Worm (Caenorhabditis elegans) whole organism, midembryonic: ENCODE measurements around the gene rabr-3.

Source experiments
- T22C8.4 ChIP-seq: fragments of 200-800 bp; sonication (Bioruptor generic); IDR thresholded peaks from 2 replicates; pipeline ENCODE4 v1.3.6; 2022; ENCODE audit warnings: missing genetic modification characterization, missing compliant biosample characterization
- cog-1 ChIP-seq: sonication (generic microtip); optimal IDR thresholded peaks from 2 replicates; lab custom pipeline; 2016; ENCODE audit warnings: missing genetic modification characterization, missing compliant biosample characterization
- flt-1 ChIP-seq: fragments of 200-800 bp; sonication (Bioruptor generic); IDR thresholded peaks from 2 replicates; pipeline ENCODE4 v1.3.6; 2022; ENCODE audit warnings: missing genetic modification characterization, missing compliant biosample characterization
- med-1 ChIP-seq: sonication (generic microtip); optimal IDR thresholded peaks from 2 replicates; lab custom pipeline; 2017; ENCODE audit warnings: missing genetic modification characterization, mild to moderate bottlenecking, missing compliant biosample characterization, antibody characterized with exemption, missing genetic modification reagents; ENCODE audit not compliant: insufficient read depth
- ref-1 ChIP-seq: fragments of 200-800 bp; sonication (Bioruptor generic); conservative IDR thresholded peaks from 2 replicates; pipeline ENCODE4 v1.3.6; 2022; ENCODE audit warnings: missing genetic modification reagents, missing genetic modification characterization, missing compliant biosample characterization
- ztf-23 ChIP-seq: fragments of 200-800 bp; sonication (Bioruptor generic); IDR thresholded peaks from 2 replicates; pipeline ENCODE4 v1.3.6; 2022; ENCODE audit warnings: missing genetic modification reagents, missing genetic modification characterization, missing compliant biosample characterization

ce11 chrV:16155111-16155510 is 40.4 kb upstream of the rabr-3 start, which contains the start of gene str-97:
- TF ChIP-seq flt-1 (GFP tag; lab: Robert Waterston, UW) (no peak), ref-1 (no peak), med-1 (GFP tag; lab: Kevin White, UChicago) (no peak), T22C8.4 (GFP tag; lab: Robert Waterston, UW) (no peak), cog-1 (tag; lab: Kevin White, UChicago) (no peak), ztf-23 (GFP tag; lab: Robert Waterston, UW) (no peak)
